Worm (Caenorhabditis elegans) whole organism, late embryonic: Measurements from ENCODE around the gene W01H2.2.

Experiments used
- C08G9.2 ChIP-seq: sonication (generic microtip); optimal IDR thresholded peaks from 2 replicates; lab custom pipeline; 2016; ENCODE audit warnings: mild to moderate bottlenecking, missing genetic modification characterization, moderate library complexity, missing compliant biosample characterization
- C38D4.7 ChIP-seq: fragments of 200-800 bp; sonication (Bioruptor generic); optimal IDR thresholded peaks from 2 replicates; lab custom pipeline; 2018; ENCODE audit warnings: mild to moderate bottlenecking, missing genetic modification characterization, moderate library complexity, missing compliant biosample characterization
- K02D7.2 ChIP-seq: sonication (generic microtip); optimal IDR thresholded peaks from 2 replicates; lab custom pipeline; 2017; ENCODE audit warnings: mild to moderate bottlenecking, missing genetic modification characterization, missing compliant biosample characterization
- T23F11.4 ChIP-seq: fragments of 200-800 bp; sonication (Bioruptor generic); optimal IDR thresholded peaks from 2 replicates; lab custom pipeline; 2018; ENCODE audit warnings: mild to moderate bottlenecking, missing genetic modification characterization, missing compliant biosample characterization
- Y22D7AL.16 ChIP-seq: sonication (generic microtip); optimal IDR thresholded peaks from 2 replicates; lab custom pipeline; 2016; ENCODE audit warnings: missing genetic modification characterization, missing compliant biosample characterization
- ahr-1 ChIP-seq: sonication (generic microtip); optimal IDR thresholded peaks from 2 replicates; lab custom pipeline; 2016; ENCODE audit warnings: missing genetic modification characterization, missing compliant biosample characterization
- ceh-18 ChIP-seq: sonication (generic microtip); optimal IDR thresholded peaks from 2 replicates; lab custom pipeline; 2016; ENCODE audit warnings: missing genetic modification characterization, missing compliant biosample characterization
- ceh-2 ChIP-seq: sonication (generic microtip); optimal IDR thresholded peaks from 2 replicates; lab custom pipeline; 2016; ENCODE audit warnings: missing genotype, missing genetic modification characterization, missing compliant biosample characterization
- ceh-22 ChIP-seq: sonication (generic microtip); optimal IDR thresholded peaks from 2 replicates; lab custom pipeline; 2017; ENCODE audit warnings: missing biosample characterization, missing genetic modification characterization
- ceh-30 ChIP-seq: fragments of 150-350 bp; optimal IDR thresholded peaks from 2 replicates; lab custom pipeline; 2014; ENCODE audit warnings: missing biosample characterization, missing genetic modification characterization
- ceh-31 ChIP-seq: sonication (generic microtip); optimal IDR thresholded peaks from 2 replicates; lab custom pipeline; 2016; ENCODE audit warnings: missing genetic modification characterization, missing compliant biosample characterization
- ceh-34 ChIP-seq: sonication (generic microtip); optimal IDR thresholded peaks from 2 replicates; lab custom pipeline; 2016; ENCODE audit warnings: mild to moderate bottlenecking, missing genetic modification characterization, missing compliant biosample characterization
- ceh-45 ChIP-seq: fragments of 200-800 bp; sonication (Bioruptor generic); IDR thresholded peaks from 2 replicates; pipeline ENCODE4 v1.3.6; 2022; ENCODE audit warnings: missing genetic modification reagents, missing genetic modification characterization, missing compliant biosample characterization
- ceh-6 ChIP-seq: fragments of 200-800 bp; sonication (Bioruptor generic); optimal IDR thresholded peaks from 2 replicates; lab custom pipeline; 2018; ENCODE audit warnings: mild to moderate bottlenecking, missing genetic modification characterization, missing compliant biosample characterization
- ceh-9 ChIP-seq: sonication (generic microtip); optimal IDR thresholded peaks from 2 replicates; lab custom pipeline; 2016; ENCODE audit warnings: mild to moderate bottlenecking, missing genetic modification characterization, inconsistent platforms, missing compliant biosample characterization
- che-1 ChIP-seq: sonication (generic microtip); optimal IDR thresholded peaks from 2 replicates; lab custom pipeline; 2016; ENCODE audit warnings: mild to moderate bottlenecking, missing genetic modification characterization, missing compliant biosample characterization
- dmd-4 ChIP-seq: sonication (generic microtip); optimal IDR thresholded peaks from 2 replicates; lab custom pipeline; 2016; ENCODE audit warnings: borderline replicate concordance, missing genetic modification characterization, missing compliant biosample characterization
- elt-2 ChIP-seq: sonication (generic microtip); optimal IDR thresholded peaks from 2 replicates; lab custom pipeline; 2016; ENCODE audit warnings: missing genetic modification reagents, missing genetic modification characterization, missing compliant biosample characterization
- ets-4 ChIP-seq: sonication (generic microtip); optimal IDR thresholded peaks from 2 replicates; lab custom pipeline; 2016; ENCODE audit warnings: missing genetic modification characterization, missing compliant biosample characterization
- eyg-1 ChIP-seq: sonication (generic microtip); optimal IDR thresholded peaks from 2 replicates; lab custom pipeline; 2016; ENCODE audit warnings: missing genotype, missing genetic modification characterization, missing compliant biosample characterization
- fax-1 ChIP-seq: sonication (generic microtip); optimal IDR thresholded peaks from 2 replicates; lab custom pipeline; 2016; ENCODE audit warnings: missing genotype, missing genetic modification characterization, missing compliant biosample characterization
- hlh-13 ChIP-seq: fragments of 200-800 bp; sonication (Bioruptor generic); optimal IDR thresholded peaks from 2 replicates; lab custom pipeline; 2018; ENCODE audit warnings: mild to moderate bottlenecking, missing genetic modification characterization, missing compliant biosample characterization
- hlh-15 ChIP-seq: sonication (generic microtip); optimal IDR thresholded peaks from 2 replicates; lab custom pipeline; 2016; ENCODE audit warnings: missing genetic modification characterization, missing compliant biosample characterization
- hlh-6 ChIP-seq: sonication (generic microtip); optimal IDR thresholded peaks from 2 replicates; lab custom pipeline; 2016; ENCODE audit warnings: missing genotype, missing genetic modification characterization, missing compliant biosample characterization
- lim-6 ChIP-seq: sonication (generic microtip); optimal IDR thresholded peaks from 2 replicates; lab custom pipeline; 2016; ENCODE audit warnings: missing genetic modification characterization, missing compliant biosample characterization
- lin-11 ChIP-seq: fragments of 200-800 bp; sonication (Bioruptor generic); optimal IDR thresholded peaks from 2 replicates; lab custom pipeline; 2018; ENCODE audit warnings: mild to moderate bottlenecking, missing genetic modification characterization, missing compliant biosample characterization
- madf-2 ChIP-seq: sonication (generic microtip); optimal IDR thresholded peaks from 2 replicates; lab custom pipeline; 2017; ENCODE audit warnings: missing genetic modification characterization, missing compliant biosample characterization
- nfya-1 ChIP-seq: sonication (generic microtip); optimal IDR thresholded peaks from 2 replicates; lab custom pipeline; 2017; ENCODE audit warnings: missing genetic modification characterization, mild to moderate bottlenecking, missing compliant biosample characterization, antibody characterized with exemption, moderate library complexity
- npax-4 ChIP-seq: sonication (generic microtip); optimal IDR thresholded peaks from 2 replicates; lab custom pipeline; 2016; ENCODE audit warnings: missing genetic modification characterization, missing compliant biosample characterization
- odd-2 ChIP-seq: sonication (generic microtip); optimal IDR thresholded peaks from 2 replicates; lab custom pipeline; 2017; ENCODE audit warnings: antibody characterized with exemption, mild to moderate bottlenecking, missing genetic modification characterization, missing compliant biosample characterization
- pag-3 ChIP-seq: sonication (generic microtip); optimal IDR thresholded peaks from 2 replicates; lab custom pipeline; 2016; ENCODE audit warnings: missing compliant biosample characterization, missing genetic modification characterization, borderline replicate concordance
- pax-1 ChIP-seq: fragments of 150-350 bp; optimal IDR thresholded peaks from 2 replicates; lab custom pipeline; 2014; ENCODE audit warnings: missing biosample characterization, missing genetic modification characterization
- pqm-1 ChIP-seq: sonication (generic microtip); optimal IDR thresholded peaks from 2 replicates; lab custom pipeline; 2016; ENCODE audit warnings: missing genetic modification characterization, missing compliant biosample characterization
- pros-1 ChIP-seq: fragments of 150-350 bp; optimal IDR thresholded peaks from 2 replicates; lab custom pipeline; 2014; ENCODE audit warnings: missing biosample characterization, missing genetic modification reagents, missing genetic modification characterization
- ref-2 ChIP-seq: sonication (generic microtip); optimal IDR thresholded peaks from 2 replicates; lab custom pipeline; 2016; ENCODE audit warnings: missing genetic modification characterization, missing compliant biosample characterization
- rnt-1 ChIP-seq: sonication (generic microtip); optimal IDR thresholded peaks from 2 replicates; lab custom pipeline; 2016; ENCODE audit warnings: missing genetic modification characterization, missing compliant biosample characterization
- sox-2 ChIP-seq: fragments of 200-800 bp; sonication (Bioruptor generic); IDR thresholded peaks from 2 replicates; pipeline ENCODE4 v1.3.6; 2022; ENCODE audit warnings: missing genetic modification reagents, missing genetic modification characterization, missing compliant biosample characterization
- sox-4 ChIP-seq: sonication (generic microtip); optimal IDR thresholded peaks from 2 replicates; lab custom pipeline; 2017; ENCODE audit warnings: mild to moderate bottlenecking, missing genetic modification characterization, inconsistent platforms, missing compliant biosample characterization
- syd-9 ChIP-seq: sonication (generic microtip); optimal IDR thresholded peaks from 2 replicates; lab custom pipeline; 2016; ENCODE audit warnings: mild to moderate bottlenecking, missing genetic modification characterization, moderate library complexity, missing compliant biosample characterization
- tbx-7 ChIP-seq: sonication (generic microtip); optimal IDR thresholded peaks from 2 replicates; lab custom pipeline; 2016; ENCODE audit warnings: missing genotype, missing genetic modification characterization, missing compliant biosample characterization
- ttx-3 ChIP-seq: sonication (generic microtip); optimal IDR thresholded peaks from 2 replicates; lab custom pipeline; 2016; ENCODE audit warnings: missing genetic modification reagents, missing genetic modification characterization, missing compliant biosample characterization
- unc-3 ChIP-seq, 2 experiments: fragments of 200-800 bp in 1 of 2; sonication (Bioruptor generic) in 1 of 2; sonication (generic microtip) in 1 of 2; conservative IDR thresholded peaks in 1 of 2; optimal IDR thresholded peaks in 1 of 2; 2 replicates each; pipeline versions ENCODE4 v1.3.6 to Lab custom; 2016 to 2022; ENCODE audit warnings: missing compliant biosample characterization in 2 of 2, missing genetic modification characterization in 2 of 2, missing genetic modification reagents in 1 of 2
- unc-42 ChIP-seq: sonication (generic microtip); optimal IDR thresholded peaks from 2 replicates; lab custom pipeline; 2016; ENCODE audit warnings: missing genotype, missing genetic modification characterization, missing compliant biosample characterization
- unc-86 ChIP-seq: sonication (generic microtip); optimal IDR thresholded peaks from 2 replicates; lab custom pipeline; 2016; ENCODE audit warnings: missing genetic modification characterization, missing compliant biosample characterization
- ztf-16 ChIP-seq: sonication (generic microtip); optimal IDR thresholded peaks from 2 replicates; lab custom pipeline; 2017; ENCODE audit warnings: missing genetic modification characterization, missing compliant biosample characterization

Gene W01H2.2

ce11 chrX:4222779-4223387 is 4.6 kb upstream of the W01H2.2 start (continued):
- TF ChIP-seq dmd-4 (tag; lab: Kevin White, UChicago), result no peak
- TF ChIP-seq syd-9 (tag; lab: Kevin White, UChicago), result no peak
- peak; percentile 35 for TF ChIP-seq nfya-1
- peak; percentile 68 for TF ChIP-seq ceh-34 (tag; lab: Kevin White, UChicago)
- peak; percentile 89 for TF ChIP-seq pax-1 (tag; lab: Kevin White, UChicago)
- no peak for TF ChIP-seq Y22D7AL.16 (tag; lab: Kevin White, UChicago)
- TF ChIP-seq ceh-6 (GFP tag; lab: Kevin White, UChicago), result no peak
- TF ChIP-seq che-1, result no peak
- TF ChIP-seq T23F11.4, result no peak
- TF ChIP-seq ets-4 (tag; lab: Kevin White, UChicago), result peak; percentile 14
- no peak for TF ChIP-seq pqm-1 (tag; lab: Kevin White, UChicago)
- TF ChIP-seq npax-4, result no peak
- no peak for TF ChIP-seq hlh-15
- TF ChIP-seq ceh-9 (tag; lab: Kevin White, UChicago), result no peak
- peak; percentile 44 for TF ChIP-seq ref-2
- TF ChIP-seq hlh-6, result no peak
- TF ChIP-seq sox-4 (tag; lab: Kevin White, UChicago), result no peak
- no peak for TF ChIP-seq ceh-22 (tag; lab: Kevin White, UChicago)
- TF ChIP-seq tbx-7 (tag; lab: Kevin White, UChicago), result no peak
- TF ChIP-seq ceh-45, result no peak
- TF ChIP-seq lim-6, result no peak
- TF ChIP-seq C08G9.2, result no peak
- TF ChIP-seq ztf-16 (tag; lab: Kevin White, UChicago), result no peak
- no peak for TF ChIP-seq odd-2
- no peak for TF ChIP-seq pag-3
- peak; percentile 89 for TF ChIP-seq eyg-1 (tag; lab: Kevin White, UChicago)
- TF ChIP-seq unc-3 (GFP tag; conservative IDR thresholded peaks at IDR 0.05; lab: Robert Waterston, UW), result no peak
- TF ChIP-seq unc-3 (tag; optimal IDR thresholded peaks at IDR 0.05; lab: Kevin White, UChicago), result no peak
- TF ChIP-seq fax-1 (tag; lab: Kevin White, UChicago), result no peak
- no peak for TF ChIP-seq sox-2 (GFP tag; lab: Robert Waterston, UW)
- no peak for TF ChIP-seq K02D7.2 (tag; lab: Kevin White, UChicago)
- no peak for TF ChIP-seq elt-2 (tag; lab: Kevin White, UChicago)
- no peak for TF ChIP-seq ceh-30
- TF ChIP-seq unc-86 (tag; lab: Kevin White, UChicago), result no peak
- TF ChIP-seq ceh-2 (tag; lab: Kevin White, UChicago), result peak; percentile 44
- TF ChIP-seq C38D4.7 (GFP tag; lab: Kevin White, UChicago), result no peak
- TF ChIP-seq rnt-1 (tag; lab: Kevin White, UChicago), result no peak
- TF ChIP-seq ahr-1 (tag; lab: Kevin White, UChicago), result no peak

- TF ChIP-seq K02D7.2 (tag; lab: Kevin White, UChicago) (no peak), C38D4.7 (GFP tag; lab: Kevin White, UChicago) (no peak), ttx-3 (tag; lab: Kevin White, UChicago) (no peak), hlh-13 (GFP tag; lab: Kevin White, UChicago) (peak; percentile 42), ceh-31 (tag; lab: Kevin White, UChicago) (no peak), npax-4 (no peak), lin-11 (no peak), lim-6 (no peak), pros-1 (no peak), ceh-18 (tag; lab: Kevin White, UChicago) (no peak), unc-42 (tag; lab: Kevin White, UChicago) (no peak), pqm-1 (tag; lab: Kevin White, UChicago) (no peak), elt-2 (tag; lab: Kevin White, UChicago) (peak; percentile 3), madf-2 (no peak), nfya-1 (peak; percentile 64), ets-4 (tag; lab: Kevin White, UChicago) (no peak), hlh-15 (no peak)
Measured at ce11 chrX:4222200-4222599, 3.9 kb upstream of the W01H2.2 start.
